ENCODE assay signal across 2 worm cellular contexts in the genomic region with DNA sequence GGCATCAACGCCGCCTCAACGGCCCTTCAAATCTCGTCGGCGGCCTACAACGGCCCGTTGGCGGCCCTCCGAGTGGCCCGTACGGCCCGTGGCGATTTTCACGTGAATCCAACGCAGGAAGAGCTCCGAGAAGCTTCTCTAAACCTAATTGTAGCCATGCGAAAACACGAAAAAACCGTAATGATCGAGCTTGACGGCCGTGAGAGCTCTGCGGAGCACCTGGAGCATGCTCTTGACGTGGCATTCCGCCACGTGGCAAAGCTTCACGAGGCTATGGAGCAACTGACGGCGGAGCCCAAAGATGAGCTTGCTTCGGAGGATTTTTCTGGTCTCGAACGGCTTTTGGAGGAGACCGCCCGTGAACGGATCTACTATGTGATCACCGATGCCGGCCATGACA.
TF ChIP-seq lines count a peak whose summit lies in the region.

No protein-coding gene starts in this region.

TF ChIP-seq in whole organism, L4 larva, 104 proteins besides CTCF, POLR2A, EP300 and RAD21:
- TF ChIP-seq Y48G9A.11 (GFP tag; IDR thresholded peaks at IDR 0.05; lab: Robert Waterston, UW) (no peak), zip-11 (GFP tag; IDR thresholded peaks at IDR 0.05; lab: Robert Waterston, UW) (no peak), set-16 (GFP tag; IDR thresholded peaks at IDR 0.05; lab: Robert Waterston, UW) (peak; percentile 70)
TF ChIP-seq in whole organism, L4 larva: peak in this region for 1.

TF ChIP-seq in whole organism, young adult, 124 proteins besides CTCF, POLR2A, EP300 and RAD21:
- TF ChIP-seq zfh-2 (GFP tag; conservative IDR thresholded peaks at IDR 0.05; lab: Robert Waterston, UW) (peak; percentile 75), K12H6.12 (tag; optimal IDR thresholded peaks at IDR 0.05; lab: Kevin White, UChicago) (no peak)
